Fruit fly (Drosophila melanogaster): Measurements from ENCODE around the gene ppk16.
A peak's percentile ranks its signal among the peaks of the same experiment; 100 is the strongest.

Gene ppk16

DNA sequence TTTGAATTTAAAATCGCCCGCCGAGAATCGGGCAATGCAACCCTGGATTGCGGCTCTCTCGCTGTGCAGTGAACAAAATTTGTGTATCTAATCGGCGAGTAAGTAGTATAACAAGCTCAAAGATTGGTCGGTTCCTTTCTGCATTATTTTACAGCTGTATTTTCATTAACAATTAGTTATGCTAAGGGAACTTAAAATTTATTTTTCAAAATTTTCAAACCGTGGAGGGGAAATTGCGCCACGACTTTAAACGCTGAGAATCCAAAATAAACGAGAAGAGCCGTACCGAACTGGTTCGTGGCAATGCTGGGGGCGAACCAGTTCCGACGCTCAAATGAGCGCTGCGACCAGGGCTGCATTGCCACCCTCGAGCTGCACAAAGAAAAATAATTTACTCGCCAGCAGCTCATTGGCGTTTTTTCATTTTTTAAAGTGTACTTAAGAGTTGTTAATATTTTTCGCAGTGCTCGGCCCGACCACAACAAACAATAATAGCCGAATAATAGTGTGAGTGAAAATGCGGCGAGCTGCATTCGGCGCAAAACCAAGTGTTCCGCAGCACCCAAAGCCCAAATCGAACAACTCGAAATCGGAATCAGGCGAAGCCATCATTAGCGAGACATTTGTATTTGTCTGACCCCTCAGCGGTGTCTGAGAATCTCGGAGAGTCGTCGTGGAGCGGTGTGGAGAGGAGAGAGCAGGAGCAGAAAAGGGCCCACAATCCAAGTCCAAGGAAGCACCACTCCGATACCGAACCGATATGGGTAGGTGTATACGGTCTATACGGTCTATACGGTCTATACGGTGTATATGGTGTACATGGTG lies 16.6 kb downstream of the ppk16 start, which contains the start of gene zf30C (continued):
- peak; percentile 93 for TF ChIP-seq pum (GFP tag; optimal IDR thresholded peaks at IDR 0.05)
- TF ChIP-seq sug (tag; optimal IDR thresholded peaks at IDR 0.05), result peak; percentile 87
- TF ChIP-seq Hr51 (GFP tag; optimal IDR thresholded peaks at IDR 0.05), result peak; percentile 61 to 92
- TF ChIP-seq ssp (GFP tag; IDR thresholded peaks at IDR 0.05), result peak; percentile 70
- peak; percentile 70 for TF ChIP-seq HLH3B (GFP tag; IDR thresholded peaks at IDR 0.05)
- TF ChIP-seq toy (GFP tag; IDR thresholded peaks at IDR 0.05), result 0 out of 2 replicates have a peak, but pooled peaks have one; percentile 39
- peak in 1 of 2 experiments; percentile 57 for TF ChIP-seq Eip74EF (GFP tag; optimal IDR thresholded peaks at IDR 0.05)
- TF ChIP-seq Hr3 (GFP tag; optimal IDR thresholded peaks at IDR 0.05), result peak; percentile 85
- no peak for TF ChIP-seq prd (optimal IDR thresholded peaks at IDR 0.05)
- peak; percentile 92 for TF ChIP-seq prd (GFP tag; IDR thresholded peaks at IDR 0.05)
- no peak for TF ChIP-seq CG17912 (GFP tag; optimal IDR thresholded peaks at IDR 0.05)
- TF ChIP-seq Drgx (GFP tag; IDR thresholded peaks at IDR 0.05), result peak; percentile 86
- TF ChIP-seq danr (GFP tag; IDR thresholded peaks at IDR 0.05), result peak; percentile 60; the same call in 1 of the 2 replicates
- peak; percentile 7 to 77 for TF ChIP-seq bsh (GFP tag; optimal IDR thresholded peaks at IDR 0.05)
- TF ChIP-seq CG8924 (tag; optimal IDR thresholded peaks at IDR 0.05), result peak; percentile 70
- peak; percentile 67; the same call in 1 of the 3 replicates for TF ChIP-seq C15 (GFP tag; IDR thresholded peaks at IDR 0.05)
- peak; percentile 31 for TF ChIP-seq run (tag; optimal IDR thresholded peaks at IDR 0.05)
- no peak for TF ChIP-seq CG15479 (GFP tag; optimal IDR thresholded peaks at IDR 0.05)
- peak; percentile 87 for TF ChIP-seq NC2β (GFP tag; optimal IDR thresholded peaks at IDR 0.05)
- peak; percentile 30 for TF ChIP-seq corto (GFP tag; optimal IDR thresholded peaks at IDR 0.05)
- TF ChIP-seq CG18619 (GFP tag; optimal IDR thresholded peaks at IDR 0.05), result peak; percentile 80
- TF ChIP-seq crol (GFP tag; IDR thresholded peaks at IDR 0.05), result no peak
- TF ChIP-seq slbo (GFP tag; IDR thresholded peaks at IDR 0.05), result peak; percentile 97
- TF ChIP-seq ind (GFP tag; optimal IDR thresholded peaks at IDR 0.05), result peak; percentile 93
- TF ChIP-seq Bgb (GFP tag; IDR thresholded peaks at IDR 0.05; ENCODE audit: partially characterized antibody), result peak; percentile 63
- TF ChIP-seq knrl (GFP tag; IDR thresholded peaks at IDR 0.05; ENCODE audit: partially characterized antibody), result peak; percentile 69
- peak in 1 of 3 experiments; percentile 33 for TF ChIP-seq Stat92E (GFP tag; optimal IDR thresholded peaks at IDR 0.05)
- peak; percentile 93 for TF ChIP-seq shn (GFP tag; optimal IDR thresholded peaks at IDR 0.05)
- TF ChIP-seq Myb (GFP tag; optimal IDR thresholded peaks at IDR 0.05), result peak; percentile 83
- TF ChIP-seq cwo (GFP tag; optimal IDR thresholded peaks at IDR 0.05), result peak; percentile 48
- TF ChIP-seq CG2712 (tag; optimal IDR thresholded peaks at IDR 0.05), result peak; percentile 79
- TF ChIP-seq seq (GFP tag; IDR thresholded peaks at IDR 0.05), result peak; percentile 86
- peak; percentile 28 for TF ChIP-seq CG34376 (GFP tag; optimal IDR thresholded peaks at IDR 0.05)
- peak; percentile 41 for TF ChIP-seq unc-4 (GFP tag; IDR thresholded peaks at IDR 0.05; ENCODE audit: partially characterized antibody)
- peak; percentile 91 for TF ChIP-seq repo (GFP tag; optimal IDR thresholded peaks at IDR 0.05)
- peak; percentile 12 for TF ChIP-seq grn (GFP tag; optimal IDR thresholded peaks at IDR 0.05)
- peak; percentile 43; the same call in 1 of the 2 replicates for TF ChIP-seq CG43689 (GFP tag; IDR thresholded peaks at IDR 0.05)
- TF ChIP-seq slou (GFP tag; optimal IDR thresholded peaks at IDR 0.05), result peak; percentile 86
- TF ChIP-seq bigmax (GFP tag; optimal IDR thresholded peaks at IDR 0.05), result peak; percentile 30
- no peak for TF ChIP-seq CkIIα-i1 (GFP tag; IDR thresholded peaks at IDR 0.05)
- no peak for TF ChIP-seq CG7271 (tag; optimal IDR thresholded peaks at IDR 0.05)
- TF ChIP-seq amos (GFP tag; IDR thresholded peaks at IDR 0.05; ENCODE audit: partially characterized antibody), result peak; percentile 68
- TF ChIP-seq sd (tag; optimal IDR thresholded peaks at IDR 0.05), result no peak
- peak; percentile 33 for TF ChIP-seq Nf-YB (GFP tag; optimal IDR thresholded peaks at IDR 0.05)
- peak; percentile 91 for TF ChIP-seq jumu (GFP tag; optimal IDR thresholded peaks at IDR 0.05)
- TF ChIP-seq CG31224 (GFP tag; IDR thresholded peaks at IDR 0.05), result peak; percentile 75
- peak; percentile 71 for TF ChIP-seq pzg (GFP tag; optimal IDR thresholded peaks at IDR 0.05)
- TF ChIP-seq CG1602 (GFP tag; optimal IDR thresholded peaks at IDR 0.05), result peak; percentile 75
